Worm (Caenorhabditis elegans) whole organism, L2 larva: ENCODE results near the gene ddx-17.

Experiments
- F13H6.1 ChIP-seq: sonication (generic microtip); optimal IDR thresholded peaks from 2 replicates; lab custom pipeline; 2016; ENCODE audit warnings: missing genetic modification characterization, missing compliant biosample characterization
- Y55F3AM.14 ChIP-seq: fragments of 200-800 bp; sonication (Bioruptor generic); optimal IDR thresholded peaks from 2 replicates; lab custom pipeline; 2018; ENCODE audit warnings: mild to moderate bottlenecking, missing genetic modification characterization, missing compliant biosample characterization
- ZK546.5 ChIP-seq: sonication (generic microtip); optimal IDR thresholded peaks from 2 replicates; lab custom pipeline; 2017; ENCODE audit warnings: missing biosample characterization, missing genetic modification characterization
- alr-1 ChIP-seq: fragments of 150-350 bp; optimal IDR thresholded peaks from 2 replicates; lab custom pipeline; 2014; ENCODE audit warnings: missing biosample characterization, missing genetic modification characterization
- aly-2 ChIP-seq: fragments of 150-350 bp; optimal IDR thresholded peaks from 2 replicates; lab custom pipeline; 2014; ENCODE audit warnings: missing biosample characterization, missing genetic modification characterization
- ama-1 ChIP-seq: fragments of 150-350 bp; optimal IDR thresholded peaks from 2 replicates; lab custom pipeline; 2018; ENCODE audit warnings: inconsistent platforms
- blmp-1 ChIP-seq: sonication (generic microtip); optimal IDR thresholded peaks from 2 replicates; lab custom pipeline; 2017; ENCODE audit warnings: missing genetic modification characterization, mild to moderate bottlenecking, missing compliant biosample characterization, antibody characterized with exemption, moderate library complexity; ENCODE audit not compliant: insufficient read depth
- ceh-16 ChIP-seq: fragments of 150-350 bp; optimal IDR thresholded peaks from 2 replicates; lab custom pipeline; 2014; ENCODE audit warnings: missing biosample characterization, missing genetic modification characterization
- ceh-82 ChIP-seq: fragments of 150-350 bp; optimal IDR thresholded peaks from 2 replicates; lab custom pipeline; 2014; ENCODE audit warnings: missing biosample characterization, missing genetic modification characterization
- crh-2 ChIP-seq: sonication (generic microtip); optimal IDR thresholded peaks from 2 replicates; lab custom pipeline; 2017; ENCODE audit warnings: missing biosample characterization, missing genetic modification characterization
- dmd-4 ChIP-seq: sonication (generic microtip); optimal IDR thresholded peaks from 2 replicates; lab custom pipeline; 2017; ENCODE audit warnings: missing biosample characterization, missing genetic modification characterization
- egl-27 ChIP-seq: sonication (generic microtip); optimal IDR thresholded peaks from 3 replicates; lab custom pipeline; 2017; ENCODE audit warnings: missing biosample characterization, missing genetic modification reagents, missing genetic modification characterization
- fos-1 ChIP-seq: fragments of 150-350 bp; optimal IDR thresholded peaks from 2 replicates; lab custom pipeline; 2014; ENCODE audit warnings: missing biosample characterization, missing genetic modification characterization
- gmeb-1 ChIP-seq: fragments of 150-350 bp; optimal IDR thresholded peaks from 2 replicates; lab custom pipeline; 2014; ENCODE audit warnings: missing biosample characterization, missing genetic modification characterization
- lin-11 ChIP-seq: fragments of 150-350 bp; sonication (generic microtip); optimal IDR thresholded peaks from 2 replicates; lab custom pipeline; 2014; ENCODE audit warnings: missing biosample characterization, missing genetic modification characterization, inconsistent platforms, mixed read lengths
- lsy-2 ChIP-seq, 2 experiments: fragments of 150-350 bp in 1 of 2; sonication (generic microtip) in 1 of 2; optimal IDR thresholded peaks; 2 replicates each; lab custom pipeline; 2014 to 2017; ENCODE audit warnings: missing biosample characterization in 2 of 2, missing genetic modification characterization in 2 of 2
- mdl-1 ChIP-seq, 2 experiments: fragments of 150-350 bp in 1 of 2; sonication (generic microtip) in 1 of 2; optimal IDR thresholded peaks; 2 replicates each; lab custom pipeline; 2017; ENCODE audit warnings: missing biosample characterization in 2 of 2, missing genetic modification characterization in 2 of 2
- nhr-10 ChIP-seq: sonication (generic microtip); optimal IDR thresholded peaks from 2 replicates; lab custom pipeline; 2017; ENCODE audit warnings: missing biosample characterization, missing genetic modification characterization
- nhr-21 ChIP-seq: fragments of 150-350 bp; optimal IDR thresholded peaks from 2 replicates; lab custom pipeline; 2014; ENCODE audit warnings: missing biosample characterization, missing genetic modification characterization
- nhr-23 ChIP-seq: fragments of 150-350 bp; optimal IDR thresholded peaks from 2 replicates; lab custom pipeline; 2014; ENCODE audit warnings: missing biosample characterization, missing genetic modification reagents, missing genetic modification characterization
- nhr-237 ChIP-seq: fragments of 150-350 bp; optimal IDR thresholded peaks from 2 replicates; lab custom pipeline; 2014; ENCODE audit warnings: missing biosample characterization, missing genetic modification characterization
- nhr-25 ChIP-seq: fragments of 150-350 bp; sonication (generic microtip); optimal IDR thresholded peaks from 3 replicates; lab custom pipeline; 2014; ENCODE audit warnings: missing biosample characterization, missing genetic modification characterization
- nhr-6 ChIP-seq: fragments of 150-350 bp; optimal IDR thresholded peaks from 2 replicates; lab custom pipeline; 2014; ENCODE audit warnings: missing biosample characterization, missing genetic modification characterization
- nhr-77 ChIP-seq: fragments of 150-350 bp; optimal IDR thresholded peaks from 2 replicates; lab custom pipeline; 2014; ENCODE audit warnings: missing biosample characterization, missing genetic modification characterization
- peb-1 ChIP-seq: fragments of 150-350 bp; optimal IDR thresholded peaks from 2 replicates; lab custom pipeline; 2014; ENCODE audit warnings: missing biosample characterization, missing genetic modification characterization
- sem-4 ChIP-seq: fragments of 150-350 bp; optimal IDR thresholded peaks from 2 replicates; lab custom pipeline; 2014; ENCODE audit warnings: missing biosample characterization, missing genetic modification reagents, missing genetic modification characterization
- skn-1 ChIP-seq: sonication (generic microtip); optimal IDR thresholded peaks from 2 replicates; lab custom pipeline; 2017; ENCODE audit warnings: missing biosample characterization, missing genetic modification characterization
- sma-9 ChIP-seq, 2 experiments: fragments of 150-350 bp in 1 of 2; sonication (generic microtip) in 1 of 2; optimal IDR thresholded peaks; 2 replicates each; lab custom pipeline; 2014 to 2016; ENCODE audit warnings: missing genetic modification characterization in 2 of 2, mild to moderate bottlenecking in 1 of 2, missing biosample characterization in 1 of 2, missing compliant biosample characterization in 1 of 2, missing genetic modification reagents in 1 of 2, moderate library complexity in 1 of 2
- snpc-4 ChIP-seq: fragments of 150-350 bp; optimal IDR thresholded peaks from 2 replicates; lab custom pipeline; 2014; ENCODE audit warnings: missing biosample characterization, missing genetic modification characterization
- unc-39 ChIP-seq: fragments of 150-350 bp; optimal IDR thresholded peaks from 2 replicates; lab custom pipeline; 2014; ENCODE audit warnings: missing biosample characterization, missing genetic modification characterization
- unc-55 ChIP-seq: fragments of 150-350 bp; sonication (generic microtip); optimal IDR thresholded peaks from 3 replicates; lab custom pipeline; 2014; ENCODE audit warnings: missing biosample characterization, missing genetic modification reagents, missing genetic modification characterization
- zag-1 ChIP-seq: fragments of 150-350 bp; optimal IDR thresholded peaks from 2 replicates; lab custom pipeline; 2014; ENCODE audit warnings: missing biosample characterization, missing genetic modification characterization
- ztf-1 ChIP-seq: fragments of 200-800 bp; sonication (Bioruptor generic); conservative IDR thresholded peaks from 2 replicates; pipeline ENCODE4 v1.3.6; 2022; ENCODE audit warnings: missing genetic modification characterization, missing compliant biosample characterization
- ztf-11 ChIP-seq: sonication (generic microtip); optimal IDR thresholded peaks from 2 replicates; lab custom pipeline; 2017; ENCODE audit warnings: missing biosample characterization, missing genetic modification characterization
- ztf-4 ChIP-seq: fragments of 150-350 bp; optimal IDR thresholded peaks from 2 replicates; lab custom pipeline; 2014; ENCODE audit warnings: missing biosample characterization, missing genetic modification characterization

ddx-17 gene

ce11 chrV:13992485-13992884 lies 19.4 kb downstream of the ddx-17 start, which contains the start of gene droe-4:
TSS of gene droe-4 (plus strand) at chrV:13992656.
- TF ChIP-seq unc-39 (tag; lab: Kevin White, UChicago), result no peak
- TF ChIP-seq aly-2 (tag; lab: Kevin White, UChicago), result no peak
- no peak for TF ChIP-seq peb-1 (tag; lab: Kevin White, UChicago)
- TF ChIP-seq ceh-16 (tag; lab: Kevin White, UChicago), result no peak
- no peak for TF ChIP-seq dmd-4 (tag; lab: Kevin White, UChicago)
- TF ChIP-seq nhr-10 (tag; lab: Kevin White, UChicago), result no peak

- TF ChIP-seq lsy-2 (tag; optimal IDR thresholded peaks at IDR 0.05; lab: Kevin White, UChicago) (no peak), crh-2 (tag; lab: Kevin White, UChicago) (peak; percentile 32), fos-1 (tag; lab: Kevin White, UChicago) (peak; percentile 71)
Observed at ce11 chrV:13986823-13987222, 25.0 kb downstream of the ddx-17 start.

- TF ChIP-seq ceh-16 (tag; lab: Kevin White, UChicago), result no peak
- no peak for TF ChIP-seq egl-27 (tag; lab: Kevin White, UChicago)
- TF ChIP-seq aly-2 (tag; lab: Kevin White, UChicago), result no peak
- no peak for TF ChIP-seq nhr-77 (tag; lab: Kevin White, UChicago)
- no peak for TF ChIP-seq zag-1
- TF ChIP-seq fos-1 (tag; lab: Kevin White, UChicago), result no peak
- no peak for TF ChIP-seq lsy-2 (tag; optimal IDR thresholded peaks at IDR 0.05; lab: Kevin White, UChicago)
- no peak for TF ChIP-seq ztf-4 (tag; lab: Kevin White, UChicago)
- TF ChIP-seq blmp-1 (tag; lab: Kevin White, UChicago), result no peak
- TF ChIP-seq ztf-11 (tag; lab: Kevin White, UChicago), result no peak
- TF ChIP-seq ZK546.5 (tag; lab: Kevin White, UChicago), result no peak
- TF ChIP-seq ceh-82 (tag; lab: Kevin White, UChicago), result no peak
- no peak for TF ChIP-seq ama-1 (lab: Kevin White, UChicago)
- TF ChIP-seq alr-1 (tag; lab: Kevin White, UChicago), result no peak
- no peak for TF ChIP-seq mdl-1 (tag; optimal IDR thresholded peaks at IDR 0.05; lab: Kevin White, UChicago)
- TF ChIP-seq nhr-6 (tag; lab: Kevin White, UChicago), result no peak
- TF ChIP-seq nhr-23, result no peak
- no peak for TF ChIP-seq peb-1 (tag; lab: Kevin White, UChicago)
- no peak for TF ChIP-seq unc-55 (GFP tag; lab: Kevin White, UChicago)
- TF ChIP-seq nhr-237 (tag; lab: Kevin White, UChicago), result no peak
Observed at ce11 chrV:13984828-13985227, 27.0 kb downstream of the ddx-17 start, which contains the start of gene end-1. TSS of gene end-1 (plus strand) at chrV:13985128.

- TF ChIP-seq ztf-1 (GFP tag; lab: Robert Waterston, UW) (no peak), skn-1 (no peak), unc-39 (tag; lab: Kevin White, UChicago) (no peak), lin-11 (no peak), nhr-10 (tag; lab: Kevin White, UChicago) (no peak), nhr-237 (tag; lab: Kevin White, UChicago) (no peak), gmeb-1 (tag; lab: Kevin White, UChicago) (no peak), F13H6.1 (tag; lab: Kevin White, UChicago) (no peak), nhr-21 (no peak), nhr-77 (tag; lab: Kevin White, UChicago) (no peak), nhr-23 (no peak), fos-1 (tag; lab: Kevin White, UChicago) (no peak), Y55F3AM.14 (GFP tag; lab: Kevin White, UChicago) (no peak), nhr-25 (tag; lab: Kevin White, UChicago) (no peak)
Observed at ce11 chrV:13981677-13982076, 30.2 kb downstream of the ddx-17 start.

ce11 chrV:13980807-13981206 lies 31.0 kb downstream of the ddx-17 start, which contains the start of gene eol-1:
TSS of gene eol-1 (minus strand) at chrV:13980907.
- TF ChIP-seq ama-1 (lab: Kevin White, UChicago) (no peak), sma-9 (GFP tag; optimal IDR thresholded peaks at IDR 0.05; lab: Kevin White, UChicago) (no peak), sma-9 (tag; optimal IDR thresholded peaks at IDR 0.05; lab: Kevin White, UChicago) (no peak), zag-1 (no peak), ceh-16 (tag; lab: Kevin White, UChicago) (no peak), gmeb-1 (tag; lab: Kevin White, UChicago) (no peak), sem-4 (tag; lab: Kevin White, UChicago) (no peak), snpc-4 (tag; lab: Kevin White, UChicago) (no peak)
